Worm (Caenorhabditis elegans): ENCODE data around the gene F31E8.4.
A peak's percentile ranks its signal among the peaks of the same experiment; 100 is the strongest.

Gene F31E8.4

DNA sequence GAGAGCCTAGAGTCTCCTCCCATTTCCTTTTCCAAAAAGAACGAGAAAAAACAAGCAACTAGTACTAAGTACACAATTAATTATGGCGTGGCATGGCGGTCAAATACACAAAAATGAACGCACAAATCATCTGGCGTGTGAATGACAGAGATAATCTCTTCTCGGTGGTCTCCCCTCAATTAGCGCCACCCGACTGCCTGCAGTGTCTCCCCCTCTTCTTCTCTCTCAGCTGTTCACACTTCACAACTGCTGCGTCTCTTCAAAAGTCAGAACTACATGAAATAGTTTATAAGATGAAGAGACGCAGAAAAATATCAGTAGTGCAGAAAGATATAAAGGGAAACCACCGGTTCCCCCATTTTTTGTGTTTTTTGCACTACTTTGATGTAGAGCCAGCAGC lies 27.4 kb upstream of the F31E8.4 start (continued):
- TF ChIP-seq snpc-1.2 (GFP tag; IDR thresholded peaks at IDR 0.05) (no peak), Y5F2A.4 (GFP tag; optimal IDR thresholded peaks at IDR 0.05) (no peak), R02D3.7 (tag; optimal IDR thresholded peaks at IDR 0.05) (no peak), daf-12 (tag; optimal IDR thresholded peaks at IDR 0.05) (no peak), ceh-44 (GFP tag; IDR thresholded peaks at IDR 0.05) (no peak), ceh-28 (tag; optimal IDR thresholded peaks at IDR 0.05) (no peak), daf-8 (GFP tag; IDR thresholded peaks at IDR 0.05) (no peak), Y48G9A.11 (GFP tag; IDR thresholded peaks at IDR 0.05) (no peak), F26F4.8 (GFP tag; conservative IDR thresholded peaks at IDR 0.05) (no peak), F49E8.2 (tag; optimal IDR thresholded peaks at IDR 0.05; ENCODE audit: borderline replicate concordance) (no peak), zag-1 (tag; optimal IDR thresholded peaks at IDR 0.05) (no peak), hif-1 (tag; optimal IDR thresholded peaks at IDR 0.05) (no peak), zip-2 (tag; optimal IDR thresholded peaks at IDR 0.05) (no peak), lir-3 (tag; optimal IDR thresholded peaks at IDR 0.05) (no peak), madf-9 (GFP tag; conservative IDR thresholded peaks at IDR 0.05) (peak; percentile 36; the same call in 1 of the 2 replicates), T20F7.1 (GFP tag; optimal IDR thresholded peaks at IDR 0.05) (no peak), mdl-1 (tag; optimal IDR thresholded peaks at IDR 0.05) (peak; percentile 46 to 82), saeg-2 (GFP tag; IDR thresholded peaks at IDR 0.05) (no peak), lin-15B (tag; optimal IDR thresholded peaks at IDR 0.05) (no peak), nhr-11 (tag; optimal IDR thresholded peaks at IDR 0.05) (peak; percentile 66), nhr-77 (tag; optimal IDR thresholded peaks at IDR 0.05) (no peak), ceh-82 (tag; optimal IDR thresholded peaks at IDR 0.05) (no peak), ztf-11 (tag; optimal IDR thresholded peaks at IDR 0.05) (no peak), lin-38 (GFP tag; IDR thresholded peaks at IDR 0.05) (no peak), ama-1 (optimal IDR thresholded peaks at IDR 0.05) (no peak), unc-130 (GFP tag; optimal IDR thresholded peaks at IDR 0.05) (no peak), mdt-29 (GFP tag; IDR thresholded peaks at IDR 0.05) (no peak), daf-16 (GFP tag; optimal IDR thresholded peaks at IDR 0.05) (no peak), daf-16 (tag; optimal IDR thresholded peaks at IDR 0.05) (peak; percentile 23), nhr-102 (tag; optimal IDR thresholded peaks at IDR 0.05) (no peak), lin-29 (GFP tag; IDR thresholded peaks at IDR 0.05) (no peak), hmg-1.1 (GFP tag; IDR thresholded peaks at IDR 0.05) (peak; percentile 54; the same call in 1 of the 2 replicates), dmd-8 (GFP tag; IDR thresholded peaks at IDR 0.05) (no peak), mep-1 (tag; optimal IDR thresholded peaks at IDR 0.05) (peak; percentile 62), nhr-41 (GFP tag; IDR thresholded peaks at IDR 0.05) (no peak), attf-4 (tag; optimal IDR thresholded peaks at IDR 0.05) (no peak), zip-11 (GFP tag; IDR thresholded peaks at IDR 0.05) (no peak), nhr-111 (GFP tag; optimal IDR thresholded peaks at IDR 0.05) (no peak), nhr-28 (tag; optimal IDR thresholded peaks at IDR 0.05) (peak; percentile 74), egl-43 (GFP tag; IDR thresholded peaks at IDR 0.05) (no peak), lim-7 (GFP tag; IDR thresholded peaks at IDR 0.05) (no peak), mxl-3 (GFP tag; optimal IDR thresholded peaks at IDR 0.05) (peak; percentile 69), vab-7 (GFP tag; IDR thresholded peaks at IDR 0.05) (no peak), jun-1 (tag; optimal IDR thresholded peaks at IDR 0.05) (no peak), ces-1 (GFP tag; optimal IDR thresholded peaks at IDR 0.05) (no peak), T26A8.4 (GFP tag; IDR thresholded peaks at IDR 0.05) (no peak), tra-1 (GFP tag; IDR thresholded peaks at IDR 0.05) (peak; percentile 90), set-16 (GFP tag; IDR thresholded peaks at IDR 0.05) (no peak), ceh-20 (GFP tag; IDR thresholded peaks at IDR 0.05) (0 out of 2 replicates have a peak, but pooled peaks have one; percentile 53), mes-2 (tag; optimal IDR thresholded peaks at IDR 0.05; ENCODE audit: poor library complexity, severe bottlenecking) (peak; percentile 43), fkh-10 (GFP tag; optimal IDR thresholded peaks at IDR 0.05) (no peak), dpl-1 (GFP tag; optimal IDR thresholded peaks at IDR 0.05) (no peak), lsy-2 (tag; optimal IDR thresholded peaks at IDR 0.05) (peak; percentile 48 to 51)

Measured in whole organism, L4 larva.